Worm (Caenorhabditis elegans) whole organism, mixed stage, embryonic: ENCODE measurements around the gene W01D2.1.

Source experiments
- M03D4.4 ChIP-seq: sonication (generic microtip); optimal IDR thresholded peaks from 2 replicates; lab custom pipeline; 2017; ENCODE audit warnings: mild to moderate bottlenecking, missing genetic modification characterization, missing compliant biosample characterization
- blmp-1 ChIP-seq: fragments of 150-350 bp; optimal IDR thresholded peaks from 2 replicates; lab custom pipeline; 2014; ENCODE audit warnings: missing biosample characterization, missing genetic modification characterization
- ceh-39 ChIP-seq: fragments of 150-350 bp; optimal IDR thresholded peaks from 2 replicates; lab custom pipeline; 2014; ENCODE audit warnings: missing biosample characterization, missing genetic modification characterization
- ceh-83 ChIP-seq: fragments of 200-800 bp; sonication (Bioruptor generic); optimal IDR thresholded peaks from 2 replicates; lab custom pipeline; 2018; ENCODE audit warnings: mild to moderate bottlenecking, missing genetic modification characterization, missing compliant biosample characterization
- ces-1 ChIP-seq: fragments of 150-350 bp; optimal IDR thresholded peaks from 2 replicates; lab custom pipeline; 2014; ENCODE audit warnings: missing biosample characterization, missing genetic modification reagents, missing genetic modification characterization
- drap-1 ChIP-seq: fragments of 200-800 bp; sonication (Bioruptor generic); optimal IDR thresholded peaks from 3 replicates; lab custom pipeline; 2018; ENCODE audit warnings: mild to moderate bottlenecking, missing genetic modification characterization, missing compliant biosample characterization
- elt-1 ChIP-seq: sonication (generic microtip); optimal IDR thresholded peaks from 2 replicates; lab custom pipeline; 2017; ENCODE audit warnings: missing genetic modification characterization, mild to moderate bottlenecking, missing compliant biosample characterization, antibody characterized with exemption, moderate library complexity, borderline replicate concordance; ENCODE audit not compliant: insufficient read depth
- elt-3 ChIP-seq: fragments of 150-350 bp; optimal IDR thresholded peaks from 2 replicates; lab custom pipeline; 2014; ENCODE audit warnings: missing biosample characterization, missing genetic modification characterization
- flh-1 ChIP-seq: fragments of 200-800 bp; sonication (Bioruptor generic); optimal IDR thresholded peaks from 2 replicates; lab custom pipeline; 2018; ENCODE audit warnings: mild to moderate bottlenecking, missing genetic modification characterization, moderate library complexity, missing compliant biosample characterization
- ham-2 ChIP-seq: fragments of 200-800 bp; sonication (Bioruptor generic); optimal IDR thresholded peaks from 2 replicates; lab custom pipeline; 2018; ENCODE audit warnings: mild to moderate bottlenecking, missing genetic modification characterization, missing compliant biosample characterization
- hlh-1 ChIP-seq: fragments of 150-350 bp; optimal IDR thresholded peaks from 2 replicates; lab custom pipeline; 2014; ENCODE audit warnings: missing biosample characterization, missing genetic modification reagents, missing genetic modification characterization
- lin-13 ChIP-seq: fragments of 150-350 bp; optimal IDR thresholded peaks from 2 replicates; lab custom pipeline; 2014; ENCODE audit warnings: missing biosample characterization, missing genetic modification characterization
- lsy-2 ChIP-seq: fragments of 150-350 bp; optimal IDR thresholded peaks from 2 replicates; lab custom pipeline; 2014; ENCODE audit warnings: missing biosample characterization, missing genetic modification characterization
- mab-5 ChIP-seq: fragments of 150-350 bp; optimal IDR thresholded peaks from 2 replicates; lab custom pipeline; 2014; ENCODE audit warnings: missing biosample characterization, missing genetic modification characterization
- mep-1 ChIP-seq: fragments of 150-350 bp; optimal IDR thresholded peaks from 2 replicates; lab custom pipeline; 2017; ENCODE audit warnings: missing biosample characterization, missing genetic modification reagents, missing genetic modification characterization, inconsistent platforms
- mls-2 ChIP-seq: sonication (generic microtip); optimal IDR thresholded peaks from 2 replicates; lab custom pipeline; 2016; ENCODE audit warnings: mild to moderate bottlenecking, missing genetic modification characterization, moderate library complexity, missing compliant biosample characterization
- nhr-2 ChIP-seq: fragments of 150-350 bp; optimal IDR thresholded peaks from 2 replicates; lab custom pipeline; 2014; ENCODE audit warnings: missing biosample characterization, missing genetic modification characterization
- nhr-237 ChIP-seq: fragments of 150-350 bp; optimal IDR thresholded peaks from 2 replicates; lab custom pipeline; 2014; ENCODE audit warnings: missing biosample characterization, missing genetic modification characterization
- nhr-28 ChIP-seq: fragments of 150-350 bp; optimal IDR thresholded peaks from 2 replicates; lab custom pipeline; 2014; ENCODE audit warnings: missing biosample characterization, missing genetic modification characterization
- nhr-76 ChIP-seq: sonication (generic microtip); optimal IDR thresholded peaks from 2 replicates; lab custom pipeline; 2017; ENCODE audit warnings: missing biosample characterization, missing genetic modification characterization
- pha-4 ChIP-seq: fragments of 150-350 bp; optimal IDR thresholded peaks from 2 replicates; lab custom pipeline; 2018; ENCODE audit warnings: missing biosample characterization, missing genetic modification reagents, missing genetic modification characterization
- snpc-4 ChIP-seq: fragments of 150-350 bp; optimal IDR thresholded peaks from 2 replicates; lab custom pipeline; 2014; ENCODE audit warnings: missing biosample characterization, missing genetic modification characterization
- sptf-1 ChIP-seq: sonication (generic microtip); optimal IDR thresholded peaks from 2 replicates; lab custom pipeline; 2017; ENCODE audit warnings: mild to moderate bottlenecking, missing genetic modification characterization, moderate library complexity, missing compliant biosample characterization
- tbx-8 ChIP-seq: fragments of 200-800 bp; sonication (Bioruptor generic); optimal IDR thresholded peaks from 2 replicates; lab custom pipeline; 2018; ENCODE audit warnings: mild to moderate bottlenecking, missing genetic modification characterization, moderate library complexity, missing compliant biosample characterization
- unc-120 ChIP-seq: sonication (generic microtip); optimal IDR thresholded peaks from 2 replicates; lab custom pipeline; 2017; ENCODE audit warnings: missing genetic modification characterization, missing compliant biosample characterization; ENCODE audit not compliant: poor library complexity, severe bottlenecking
- unc-39 ChIP-seq: fragments of 150-350 bp; optimal IDR thresholded peaks from 2 replicates; lab custom pipeline; 2014; ENCODE audit warnings: missing biosample characterization, missing genetic modification characterization
- unc-62 ChIP-seq: fragments of 150-350 bp; optimal IDR thresholded peaks from 2 replicates; lab custom pipeline; 2014; ENCODE audit warnings: missing biosample characterization, missing genetic modification reagents, missing genetic modification characterization
- zip-8 ChIP-seq: fragments of 150-350 bp; optimal IDR thresholded peaks from 2 replicates; lab custom pipeline; 2014; ENCODE audit warnings: missing biosample characterization, missing genetic modification characterization

W01D2.1 gene

ce11 chrII:14814894-14815568 lies at the start of gene W01D2.1:
Gene W01D2.1 (plus strand): TSS chrII:14815518.
- TF ChIP-seq unc-62 (GFP tag; lab: Kevin White, UChicago), result no peak
- peak; percentile 22 for TF ChIP-seq pha-4 (tag; lab: Kevin White, UChicago)
- TF ChIP-seq hlh-1, result peak; percentile 22
- peak; percentile 10 for TF ChIP-seq ceh-39 (tag; lab: Kevin White, UChicago)
- peak; percentile 17 for TF ChIP-seq ces-1 (GFP tag; lab: Kevin White, UChicago)
- peak; percentile 70 for TF ChIP-seq mep-1 (tag; lab: Kevin White, UChicago)
- peak; percentile 18 for TF ChIP-seq blmp-1 (tag; lab: Kevin White, UChicago)
- TF ChIP-seq nhr-237 (tag; lab: Kevin White, UChicago), result peak; percentile 57
- peak; percentile 8 for TF ChIP-seq nhr-2 (tag; lab: Kevin White, UChicago)
- no peak for TF ChIP-seq ceh-83 (GFP tag; lab: Kevin White, UChicago)
- TF ChIP-seq lin-13 (tag; lab: Kevin White, UChicago), result no peak
- peak; percentile 69 for TF ChIP-seq lsy-2 (tag; lab: Kevin White, UChicago)

- TF ChIP-seq elt-3 (tag; lab: Kevin White, UChicago) (no peak), tbx-8 (no peak), mls-2 (tag; lab: Kevin White, UChicago) (no peak), ham-2 (GFP tag; lab: Kevin White, UChicago) (no peak), sptf-1 (tag; lab: Kevin White, UChicago) (no peak), mab-5 (no peak)
These were observed 46.5 kb upstream of the W01D2.1 start for ce11 chrII:14768804-14769203.

ce11 chrII:14771096-14771495 lies 44.2 kb upstream of the W01D2.1 start:
- no peak for TF ChIP-seq drap-1 (GFP tag; lab: Kevin White, UChicago)
- no peak for TF ChIP-seq elt-1 (tag; lab: Kevin White, UChicago)
- TF ChIP-seq mep-1 (tag; lab: Kevin White, UChicago), result no peak
- no peak for TF ChIP-seq snpc-4 (tag; lab: Kevin White, UChicago)
- no peak for TF ChIP-seq nhr-28 (tag; lab: Kevin White, UChicago)
- TF ChIP-seq mab-5, result no peak
- TF ChIP-seq ham-2 (GFP tag; lab: Kevin White, UChicago), result no peak

ce11 chrII:14772113-14772512 lies 43.2 kb upstream of the W01D2.1 start:
- TF ChIP-seq flh-1 (GFP tag; lab: Kevin White, UChicago), result no peak
- no peak for TF ChIP-seq blmp-1 (tag; lab: Kevin White, UChicago)
- TF ChIP-seq lsy-2 (tag; lab: Kevin White, UChicago), result no peak
- no peak for TF ChIP-seq pha-4 (tag; lab: Kevin White, UChicago)
- no peak for TF ChIP-seq tbx-8
- no peak for TF ChIP-seq M03D4.4 (tag; lab: Kevin White, UChicago)
- TF ChIP-seq unc-39, result no peak
- TF ChIP-seq hlh-1, result no peak
- no peak for TF ChIP-seq elt-1 (tag; lab: Kevin White, UChicago)
- TF ChIP-seq unc-62 (GFP tag; lab: Kevin White, UChicago), result no peak
- TF ChIP-seq nhr-237 (tag; lab: Kevin White, UChicago), result no peak

- TF ChIP-seq pha-4 (tag; lab: Kevin White, UChicago) (no peak), unc-62 (GFP tag; lab: Kevin White, UChicago) (no peak), mep-1 (tag; lab: Kevin White, UChicago) (no peak), drap-1 (GFP tag; lab: Kevin White, UChicago) (no peak), zip-8 (tag; lab: Kevin White, UChicago) (no peak), unc-120 (tag; lab: Kevin White, UChicago) (no peak), mls-2 (tag; lab: Kevin White, UChicago) (no peak), ces-1 (GFP tag; lab: Kevin White, UChicago) (no peak), nhr-76 (tag; lab: Kevin White, UChicago) (no peak)
These were observed 42.1 kb upstream of the W01D2.1 start, which contains the start of gene Y54E2A.7 for ce11 chrII:14772956-14773788. Gene Y54E2A.7 (minus strand): TSS chrII:14773006.
